Worm (Caenorhabditis elegans) whole organism, L2 larva: ENCODE data around the gene K09C8.7.

Source experiments
- F13H6.1 ChIP-seq: sonication (generic microtip); optimal IDR thresholded peaks from 2 replicates; lab custom pipeline; 2016; ENCODE audit warnings: missing genetic modification characterization, missing compliant biosample characterization
- ama-1 ChIP-seq: fragments of 150-350 bp; optimal IDR thresholded peaks from 2 replicates; lab custom pipeline; 2018; ENCODE audit warnings: inconsistent platforms
- crh-2 ChIP-seq: sonication (generic microtip); optimal IDR thresholded peaks from 2 replicates; lab custom pipeline; 2017; ENCODE audit warnings: missing biosample characterization, missing genetic modification characterization
- mdl-1 ChIP-seq, 2 experiments: fragments of 150-350 bp in 1 of 2; sonication (generic microtip) in 1 of 2; optimal IDR thresholded peaks; 2 replicates each; lab custom pipeline; 2017; ENCODE audit warnings: missing biosample characterization in 2 of 2, missing genetic modification characterization in 2 of 2
- sma-9 ChIP-seq, 2 experiments: fragments of 150-350 bp in 1 of 2; sonication (generic microtip) in 1 of 2; optimal IDR thresholded peaks; 2 replicates each; lab custom pipeline; 2014 to 2016; ENCODE audit warnings: missing genetic modification characterization in 2 of 2, mild to moderate bottlenecking in 1 of 2, missing biosample characterization in 1 of 2, missing compliant biosample characterization in 1 of 2, missing genetic modification reagents in 1 of 2, moderate library complexity in 1 of 2
- ztf-1 ChIP-seq: fragments of 200-800 bp; sonication (Bioruptor generic); conservative IDR thresholded peaks from 2 replicates; pipeline ENCODE4 v1.3.6; 2022; ENCODE audit warnings: missing genetic modification characterization, missing compliant biosample characterization

ce11 chrX:10953834-10954233 is 2.6 kb upstream of the K09C8.7 start, which contains the start of gene pbo-4:
- TF ChIP-seq crh-2 (tag; lab: Kevin White, UChicago) (no peak), sma-9 (GFP tag; optimal IDR thresholded peaks at IDR 0.05; lab: Kevin White, UChicago) (no peak), sma-9 (tag; optimal IDR thresholded peaks at IDR 0.05; lab: Kevin White, UChicago) (no peak), ama-1 (lab: Kevin White, UChicago) (no peak), F13H6.1 (tag; lab: Kevin White, UChicago) (no peak), ztf-1 (GFP tag; lab: Robert Waterston, UW) (no peak), mdl-1 (tag; optimal IDR thresholded peaks at IDR 0.05; lab: Kevin White, UChicago) (no peak)
